Worm (Caenorhabditis elegans): ENCODE results near the gene T13C5.2.

Gene T13C5.2

DNA sequence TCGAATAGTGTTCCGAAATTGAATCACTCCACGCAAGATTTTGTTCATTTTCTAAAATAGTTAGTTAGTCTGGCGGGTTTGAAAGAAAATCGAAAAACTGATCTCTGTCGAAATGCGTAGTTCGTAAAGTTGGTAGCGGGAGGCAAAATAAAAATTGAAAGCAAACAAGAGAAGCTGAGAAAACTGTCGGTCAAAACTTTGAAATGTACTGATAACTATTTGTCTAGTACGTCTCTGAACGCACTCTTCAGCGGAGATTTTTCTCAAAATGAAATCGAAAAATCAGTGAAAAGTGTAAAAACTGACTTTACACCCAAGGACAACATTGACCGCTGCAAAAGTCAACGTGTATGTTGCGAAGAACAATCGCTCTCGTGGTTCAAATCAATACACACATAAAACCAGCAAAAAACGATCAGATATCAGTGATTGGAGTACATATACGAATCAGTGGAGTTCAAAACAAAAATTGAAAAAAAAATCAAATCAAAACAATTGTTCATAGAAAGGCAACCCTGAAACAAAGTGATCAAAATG is 20.0 kb downstream of the T13C5.2 start, which contains the start of gene bca-1:
Gene bca-1, minus strand, starts transcription at position 51 of the 537 bp plus-strand sequence.
- TF ChIP-seq hlh-30 (tag; optimal IDR thresholded peaks at IDR 0.05; ENCODE audit: insufficient read depth) (no peak), Y22D7AL.16 (tag; optimal IDR thresholded peaks at IDR 0.05) (no peak), C38D4.7 (GFP tag; optimal IDR thresholded peaks at IDR 0.05) (no peak), syd-9 (tag; optimal IDR thresholded peaks at IDR 0.05) (no peak), F13H6.1 (tag; optimal IDR thresholded peaks at IDR 0.05) (no peak), ceh-14 (tag; optimal IDR thresholded peaks at IDR 0.05) (no peak), pag-3 (tag; optimal IDR thresholded peaks at IDR 0.05; ENCODE audit: borderline replicate concordance) (no peak)

DNA sequence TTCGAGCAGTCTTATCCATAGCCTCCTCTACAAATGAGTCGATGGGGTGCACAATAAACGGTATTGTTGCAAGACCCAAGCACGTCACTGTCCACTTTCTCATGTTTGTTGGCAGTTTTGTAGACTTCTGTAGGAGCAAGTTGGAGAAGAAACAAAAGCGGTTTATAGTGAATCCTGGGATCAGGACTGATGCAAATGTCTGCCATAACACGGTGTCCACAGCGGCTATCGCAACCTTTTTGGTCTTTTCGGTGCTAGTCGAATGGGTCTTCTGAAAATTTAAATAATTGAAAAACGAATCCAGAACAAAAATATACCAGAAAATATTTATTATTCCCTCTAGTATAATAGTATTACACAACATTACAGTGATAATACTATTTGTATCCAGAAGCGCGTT is 20.5 kb downstream of the T13C5.2 start:
- TF ChIP-seq ets-4 (tag; optimal IDR thresholded peaks at IDR 0.05) = no peak
- no peak for TF ChIP-seq nfya-1 (tag; optimal IDR thresholded peaks at IDR 0.05)
- no peak for TF ChIP-seq unc-55 (GFP tag; optimal IDR thresholded peaks at IDR 0.05)
- TF ChIP-seq nhr-11 (tag; optimal IDR thresholded peaks at IDR 0.05) = no peak
- TF ChIP-seq pqm-1 (tag; optimal IDR thresholded peaks at IDR 0.05) = no peak
- no peak for TF ChIP-seq hlh-30 (tag; optimal IDR thresholded peaks at IDR 0.05; ENCODE audit: insufficient read depth)
- TF ChIP-seq ttx-3 (tag; optimal IDR thresholded peaks at IDR 0.05) = no peak
- no peak for TF ChIP-seq hlh-15 (tag; optimal IDR thresholded peaks at IDR 0.05)
- no peak for TF ChIP-seq pat-9 (tag; optimal IDR thresholded peaks at IDR 0.05)
- TF ChIP-seq fax-1 (tag; optimal IDR thresholded peaks at IDR 0.05) = no peak
- no peak for TF ChIP-seq ama-1 (optimal IDR thresholded peaks at IDR 0.05)
- no peak for TF ChIP-seq ahr-1 (tag; optimal IDR thresholded peaks at IDR 0.05)
- no peak for TF ChIP-seq tbx-2 (tag; optimal IDR thresholded peaks at IDR 0.05)
- no peak for TF ChIP-seq ceh-2 (tag; optimal IDR thresholded peaks at IDR 0.05)
- no peak for TF ChIP-seq unc-42 (tag; optimal IDR thresholded peaks at IDR 0.05)
- no peak for TF ChIP-seq dmd-4 (tag; optimal IDR thresholded peaks at IDR 0.05; ENCODE audit: borderline replicate concordance)

DNA sequence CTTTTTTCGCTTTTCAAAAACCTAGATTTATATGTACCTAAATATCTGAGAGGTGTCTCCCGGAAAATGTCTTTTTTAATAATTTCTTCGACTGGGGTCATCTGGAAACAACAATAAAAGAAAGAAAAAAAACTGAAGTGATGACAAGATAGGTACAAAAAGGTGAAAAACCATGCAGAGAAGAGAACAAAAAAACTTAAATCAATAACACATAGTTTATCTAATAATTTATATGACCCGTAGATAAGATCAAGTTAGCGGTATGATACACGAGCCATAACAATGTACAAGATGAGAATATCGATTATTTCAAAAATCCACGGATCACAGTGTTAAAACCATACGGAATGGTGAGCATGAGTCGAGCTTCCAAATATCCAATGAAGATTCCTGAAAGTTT is 21.5 kb downstream of the T13C5.2 start, which contains the start of gene mtp-18:
Gene mtp-18, minus strand, starts transcription at position 101 of the 400 bp plus-strand sequence.
- TF ChIP-seq unc-3 (GFP tag; conservative IDR thresholded peaks at IDR 0.05) (no peak), unc-3 (tag; optimal IDR thresholded peaks at IDR 0.05) (no peak), ceh-34 (tag; optimal IDR thresholded peaks at IDR 0.05) (no peak), che-1 (tag; optimal IDR thresholded peaks at IDR 0.05) (no peak), syd-9 (tag; optimal IDR thresholded peaks at IDR 0.05) (no peak), rnt-1 (tag; optimal IDR thresholded peaks at IDR 0.05) (no peak), unc-55 (GFP tag; optimal IDR thresholded peaks at IDR 0.05) (no peak), hlh-8 (tag; optimal IDR thresholded peaks at IDR 0.05) (no peak), ceh-9 (tag; optimal IDR thresholded peaks at IDR 0.05) (no peak), ama-1 (optimal IDR thresholded peaks at IDR 0.05) (no peak), madf-2 (tag; optimal IDR thresholded peaks at IDR 0.05) (no peak), ztf-16 (tag; optimal IDR thresholded peaks at IDR 0.05) (no peak), npax-4 (tag; optimal IDR thresholded peaks at IDR 0.05) (no peak), ceh-6 (GFP tag; optimal IDR thresholded peaks at IDR 0.05) (no peak), pat-9 (tag; optimal IDR thresholded peaks at IDR 0.05) (no peak), unc-86 (tag; optimal IDR thresholded peaks at IDR 0.05) (no peak), T23F11.4 (GFP tag; optimal IDR thresholded peaks at IDR 0.05) (no peak), tbx-2 (tag; optimal IDR thresholded peaks at IDR 0.05) (no peak), sdc-2 (tag; optimal IDR thresholded peaks at IDR 0.05) (no peak)

DNA sequence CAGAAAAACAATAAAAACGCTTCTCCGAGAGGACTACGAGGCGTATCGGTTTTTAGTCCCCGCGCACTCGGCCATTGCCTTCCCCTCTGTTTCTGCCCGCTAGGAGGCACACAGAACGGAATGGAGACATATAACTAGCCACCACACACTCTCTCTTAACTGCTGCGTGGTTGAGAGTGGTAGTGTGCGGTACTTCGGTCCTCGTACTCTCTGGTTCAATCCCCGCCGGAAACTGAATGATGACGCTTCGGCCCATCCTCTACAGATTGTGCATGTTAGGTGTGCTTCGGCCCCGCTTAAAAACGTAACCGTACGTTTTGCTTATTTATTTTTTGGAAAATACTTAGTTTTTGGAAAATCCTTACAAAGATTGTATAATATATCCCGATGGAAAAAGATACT is 22.9 kb downstream of the T13C5.2 start, which contains the start of gene T13C5.6:
Gene T13C5.6, minus strand, starts transcription at position 1 of the 402 bp plus-strand sequence.
- TF ChIP-seq lin-11 (tag; optimal IDR thresholded peaks at IDR 0.05) = peak; percentile 92
- peak; percentile 95 for TF ChIP-seq madf-2 (tag; optimal IDR thresholded peaks at IDR 0.05)
- TF ChIP-seq ceh-34 (tag; optimal IDR thresholded peaks at IDR 0.05) = peak; percentile 98
- peak; percentile 98 for TF ChIP-seq hlh-6 (tag; optimal IDR thresholded peaks at IDR 0.05)
- peak; percentile 98 for TF ChIP-seq unc-3 (GFP tag; conservative IDR thresholded peaks at IDR 0.05)
- TF ChIP-seq unc-3 (tag; optimal IDR thresholded peaks at IDR 0.05) = peak; percentile 95
- TF ChIP-seq pax-1 (tag; optimal IDR thresholded peaks at IDR 0.05) = no peak
- TF ChIP-seq unc-42 (tag; optimal IDR thresholded peaks at IDR 0.05) = peak; percentile 97
- TF ChIP-seq C38D4.7 (GFP tag; optimal IDR thresholded peaks at IDR 0.05) = peak; percentile 94
- peak; percentile 97 for TF ChIP-seq ceh-18 (tag; optimal IDR thresholded peaks at IDR 0.05)
- TF ChIP-seq ttx-3 (tag; optimal IDR thresholded peaks at IDR 0.05) = peak; percentile 95
- peak; percentile 97 for TF ChIP-seq ceh-19 (GFP tag; optimal IDR thresholded peaks at IDR 0.05)
- peak; percentile 96 for TF ChIP-seq nhr-232 (tag; optimal IDR thresholded peaks at IDR 0.05)
- TF ChIP-seq ceh-2 (tag; optimal IDR thresholded peaks at IDR 0.05) = peak; percentile 98
- TF ChIP-seq ceh-14 (tag; optimal IDR thresholded peaks at IDR 0.05) = peak; percentile 97
- TF ChIP-seq ceh-30 (tag; optimal IDR thresholded peaks at IDR 0.05) = peak; percentile 97
- peak; percentile 96 for TF ChIP-seq ceh-9 (tag; optimal IDR thresholded peaks at IDR 0.05)
- peak; percentile 95 for TF ChIP-seq che-1 (tag; optimal IDR thresholded peaks at IDR 0.05)
- peak; percentile 94 for TF ChIP-seq sdc-2 (tag; optimal IDR thresholded peaks at IDR 0.05)
- TF ChIP-seq unc-86 (tag; optimal IDR thresholded peaks at IDR 0.05) = peak; percentile 97
- peak; percentile 97 for TF ChIP-seq eyg-1 (tag; optimal IDR thresholded peaks at IDR 0.05)
- peak; percentile 96 for TF ChIP-seq hlh-13 (GFP tag; optimal IDR thresholded peaks at IDR 0.05)
- peak; percentile 96 for TF ChIP-seq ets-4 (tag; optimal IDR thresholded peaks at IDR 0.05)
- peak; percentile 97 for TF ChIP-seq syd-9 (tag; optimal IDR thresholded peaks at IDR 0.05)

Measured in whole organism, late embryonic.